Worm (Caenorhabditis elegans) whole organism, young adult: Measurements from ENCODE around the gene kin-9.

Experiments used
- B0035.1 ChIP-seq: sonication (generic microtip); optimal IDR thresholded peaks from 2 replicates; lab custom pipeline; 2016; ENCODE audit warnings: missing genetic modification characterization, mild to moderate bottlenecking, missing compliant biosample characterization, missing genotype, missing genetic modification reagents
- B0336.3 ChIP-seq: fragments of 200-800 bp; sonication (Bioruptor generic); IDR thresholded peaks from 2 replicates; pipeline ENCODE4 v1.3.6; 2022; ENCODE audit warnings: missing genetic modification characterization, missing compliant biosample characterization
- F22D6.2 ChIP-seq: sonication (generic microtip); optimal IDR thresholded peaks from 2 replicates; lab custom pipeline; 2016; ENCODE audit warnings: mild to moderate bottlenecking, missing genetic modification characterization, missing compliant biosample characterization
- F23B12.7 ChIP-seq: sonication (generic microtip); optimal IDR thresholded peaks from 2 replicates; lab custom pipeline; 2017; ENCODE audit warnings: missing genetic modification characterization, mild to moderate bottlenecking, missing compliant biosample characterization, antibody characterized with exemption, moderate library complexity; ENCODE audit not compliant: insufficient read depth
- F39B2.1 ChIP-seq: fragments of 200-800 bp; sonication (Bioruptor generic); IDR thresholded peaks from 2 replicates; pipeline ENCODE4 v1.3.6; 2022; ENCODE audit warnings: missing genetic modification reagents, missing genetic modification characterization, missing compliant biosample characterization
- F52B5.7 ChIP-seq: sonication (generic microtip); optimal IDR thresholded peaks from 2 replicates; lab custom pipeline; 2016; ENCODE audit warnings: mild to moderate bottlenecking, missing genetic modification characterization, missing compliant biosample characterization
- F55B11.4 ChIP-seq: sonication (generic microtip); optimal IDR thresholded peaks from 2 replicates; lab custom pipeline; 2016; ENCODE audit warnings: missing compliant biosample characterization, missing genetic modification characterization, borderline replicate concordance; ENCODE audit not compliant: insufficient read depth
- T26A5.8 ChIP-seq: sonication (generic microtip); optimal IDR thresholded peaks from 2 replicates; lab custom pipeline; 2016; ENCODE audit warnings: missing genetic modification characterization, missing compliant biosample characterization
- Y53G8AR.9 ChIP-seq: fragments of 200-800 bp; sonication (Bioruptor generic); conservative IDR thresholded peaks from 2 replicates; pipeline ENCODE4 v1.3.6; 2022; ENCODE audit warnings: missing genetic modification reagents, missing genetic modification characterization, missing compliant biosample characterization
- Y56A3A.18 ChIP-seq: fragments of 200-800 bp; sonication (Bioruptor generic); IDR thresholded peaks from 2 replicates; pipeline ENCODE4 v1.3.6; 2022; ENCODE audit warnings: missing genetic modification reagents, missing genetic modification characterization, missing compliant biosample characterization
- Y67H2A.10 ChIP-seq: fragments of 200-800 bp; sonication (Bioruptor generic); conservative IDR thresholded peaks from 2 replicates; pipeline ENCODE4 v1.3.6; 2022; ENCODE audit warnings: missing genetic modification reagents, missing genetic modification characterization, missing compliant biosample characterization
- ama-1 ChIP-seq, 3 experiments: fragments of 150-350 bp in 1 of 3; sonication (generic microtip) in 2 of 3; optimal IDR thresholded peaks; 2 replicates each; lab custom pipeline; 2014 to 2018; ENCODE audit warnings: missing biosample characterization in 2 of 3, missing genetic modification characterization in 2 of 3, missing genetic modification reagents in 2 of 3
- atf-7 ChIP-seq: sonication (generic microtip); optimal IDR thresholded peaks from 2 replicates; lab custom pipeline; 2017; ENCODE audit warnings: mild to moderate bottlenecking, missing genetic modification characterization, missing compliant biosample characterization
- attf-3 ChIP-seq: fragments of 200-800 bp; sonication (Bioruptor generic); conservative IDR thresholded peaks from 2 replicates; pipeline ENCODE4 v1.3.6; 2022; ENCODE audit warnings: missing genetic modification reagents, missing genetic modification characterization, missing compliant biosample characterization
- attf-5 ChIP-seq: fragments of 200-800 bp; sonication (Bioruptor generic); optimal IDR thresholded peaks from 2 replicates; lab custom pipeline; 2018; ENCODE audit warnings: mild to moderate bottlenecking, missing genetic modification characterization, missing compliant biosample characterization
- cebp-1 ChIP-seq, 2 experiments: fragments of 200-800 bp in 1 of 2; sonication (Bioruptor generic) in 1 of 2; sonication (generic microtip) in 1 of 2; IDR thresholded peaks in 1 of 2; optimal IDR thresholded peaks in 1 of 2; 2 replicates each; pipeline versions ENCODE4 v1.3.6 to Lab custom; 2017 to 2022; ENCODE audit warnings: missing compliant biosample characterization in 2 of 2, missing genetic modification characterization in 2 of 2, mild to moderate bottlenecking in 1 of 2, missing genetic modification reagents in 1 of 2, moderate library complexity in 1 of 2
- ceh-91 ChIP-seq: fragments of 200-800 bp; sonication (Bioruptor generic); IDR thresholded peaks from 2 replicates; pipeline ENCODE4 v1.3.6; 2022; ENCODE audit warnings: missing genetic modification reagents, missing genetic modification characterization, missing compliant biosample characterization
- chd-7 ChIP-seq: sonication (generic microtip); optimal IDR thresholded peaks from 2 replicates; lab custom pipeline; 2016; ENCODE audit warnings: mild to moderate bottlenecking, missing genetic modification characterization, moderate library complexity, missing compliant biosample characterization
- dox-1 ChIP-seq: fragments of 200-800 bp; sonication (Bioruptor generic); IDR thresholded peaks from 2 replicates; pipeline ENCODE4 v1.3.6; 2022; ENCODE audit warnings: missing genetic modification reagents, missing genetic modification characterization, missing compliant biosample characterization
- dpff-1 ChIP-seq: sonication (generic microtip); optimal IDR thresholded peaks from 2 replicates; lab custom pipeline; 2017; ENCODE audit warnings: mild to moderate bottlenecking, missing genetic modification characterization, missing compliant biosample characterization
- egl-44 ChIP-seq: fragments of 200-800 bp; sonication (Bioruptor generic); IDR thresholded peaks from 2 replicates; pipeline ENCODE4 v1.3.6; 2022; ENCODE audit warnings: missing genetic modification reagents, missing genetic modification characterization, missing compliant biosample characterization
- egrh-3 ChIP-seq: fragments of 200-800 bp; sonication (Bioruptor generic); IDR thresholded peaks from 2 replicates; pipeline ENCODE4 v1.3.6; 2022; ENCODE audit warnings: missing genetic modification reagents, missing genetic modification characterization, missing compliant biosample characterization
- ets-4 ChIP-seq: fragments of 200-800 bp; sonication (Bioruptor generic); optimal IDR thresholded peaks from 2 replicates; lab custom pipeline; 2018; ENCODE audit warnings: mild to moderate bottlenecking, missing genetic modification characterization, missing compliant biosample characterization
- fkh-3 ChIP-seq: sonication (generic microtip); optimal IDR thresholded peaks from 2 replicates; lab custom pipeline; 2016; ENCODE audit warnings: mild to moderate bottlenecking, missing genetic modification characterization, missing compliant biosample characterization
- hlh-26 ChIP-seq: fragments of 200-800 bp; sonication (Bioruptor generic); conservative IDR thresholded peaks from 2 replicates; pipeline ENCODE4 v1.3.6; 2022; ENCODE audit warnings: missing genetic modification reagents, missing genetic modification characterization, missing compliant biosample characterization
- let-607 ChIP-seq, 2 experiments: fragments of 200-800 bp in 1 of 2; sonication (Bioruptor generic) in 1 of 2; sonication (generic microtip) in 1 of 2; optimal IDR thresholded peaks; 2 replicates each; lab custom pipeline; 2016 to 2018; ENCODE audit warnings: mild to moderate bottlenecking in 2 of 2, missing compliant biosample characterization in 2 of 2, missing genetic modification characterization in 2 of 2, moderate library complexity in 2 of 2, missing genotype in 1 of 2
- lin-40 ChIP-seq: sonication (generic microtip); optimal IDR thresholded peaks from 2 replicates; lab custom pipeline; 2016; ENCODE audit warnings: missing genetic modification characterization, mild to moderate bottlenecking, missing compliant biosample characterization, missing genotype, missing genetic modification reagents
- lin-54 ChIP-seq: fragments of 200-800 bp; sonication (Bioruptor generic); optimal IDR thresholded peaks from 2 replicates; lab custom pipeline; 2018; ENCODE audit warnings: mild to moderate bottlenecking, missing genetic modification characterization, missing compliant biosample characterization
- lsy-27 ChIP-seq: sonication (generic microtip); optimal IDR thresholded peaks from 2 replicates; lab custom pipeline; 2017; ENCODE audit warnings: missing genetic modification characterization, mild to moderate bottlenecking, missing compliant biosample characterization, antibody characterized with exemption, missing genotype, borderline replicate concordance; ENCODE audit not compliant: insufficient read depth
- madf-8 ChIP-seq: fragments of 200-800 bp; sonication (Bioruptor generic); conservative IDR thresholded peaks from 2 replicates; pipeline ENCODE4 v1.3.6; 2022; ENCODE audit warnings: missing genetic modification reagents, missing genetic modification characterization, missing compliant biosample characterization
- mxl-1 ChIP-seq: sonication (generic microtip); optimal IDR thresholded peaks from 2 replicates; lab custom pipeline; 2016; ENCODE audit warnings: missing genetic modification characterization, missing compliant biosample characterization
- nfya-2 ChIP-seq: fragments of 200-800 bp; sonication (Bioruptor generic); IDR thresholded peaks from 2 replicates; pipeline ENCODE4 v1.3.6; 2022; ENCODE audit warnings: missing genetic modification reagents, missing genetic modification characterization, missing compliant biosample characterization
- nhr-120 ChIP-seq: fragments of 200-800 bp; sonication (Bioruptor generic); IDR thresholded peaks from 2 replicates; pipeline ENCODE4 v1.3.6; 2022; ENCODE audit warnings: missing genetic modification characterization, missing compliant biosample characterization
- nhr-179 ChIP-seq: sonication (generic microtip); optimal IDR thresholded peaks from 2 replicates; lab custom pipeline; 2016; ENCODE audit warnings: mild to moderate bottlenecking, missing genetic modification characterization, missing compliant biosample characterization
- nhr-27 ChIP-seq: fragments of 200-800 bp; sonication (Bioruptor generic); optimal IDR thresholded peaks from 2 replicates; lab custom pipeline; 2018; ENCODE audit warnings: mild to moderate bottlenecking, missing genetic modification characterization, moderate library complexity, missing compliant biosample characterization
- nhr-80 ChIP-seq: sonication (generic microtip); optimal IDR thresholded peaks from 2 replicates; lab custom pipeline; 2016; ENCODE audit warnings: missing genetic modification characterization, missing compliant biosample characterization
- nhr-90 ChIP-seq: sonication (generic microtip); optimal IDR thresholded peaks from 2 replicates; lab custom pipeline; 2016; ENCODE audit warnings: missing genotype, mild to moderate bottlenecking, missing genetic modification characterization, missing compliant biosample characterization
- rcor-1 ChIP-seq: fragments of 200-800 bp; sonication (Bioruptor generic); IDR thresholded peaks from 2 replicates; pipeline ENCODE4 v1.3.6; 2022; ENCODE audit warnings: missing genetic modification reagents, missing genetic modification characterization, missing compliant biosample characterization
- rpc-1 ChIP-seq, 2 experiments: fragments of 150-350 bp in 1 of 2; sonication (generic microtip) in 1 of 2; optimal IDR thresholded peaks; 2 replicates each; lab custom pipeline; 2014 to 2018; ENCODE audit warnings: missing biosample characterization in 1 of 2, missing genetic modification characterization in 1 of 2, missing genetic modification reagents in 1 of 2, missing genotype in 1 of 2
- snpc-1.3 ChIP-seq: sonication (generic microtip); optimal IDR thresholded peaks from 2 replicates; lab custom pipeline; 2017; ENCODE audit warnings: missing genetic modification characterization, mild to moderate bottlenecking, missing compliant biosample characterization, antibody characterized with exemption, moderate library complexity, missing genotype, missing genetic modification reagents; ENCODE audit not compliant: insufficient read depth
- sptf-2 ChIP-seq: fragments of 200-800 bp; sonication (Bioruptor generic); optimal IDR thresholded peaks from 2 replicates; lab custom pipeline; 2018; ENCODE audit warnings: mild to moderate bottlenecking, missing genetic modification characterization, missing compliant biosample characterization
- unc-62 ChIP-seq: fragments of 150-350 bp; optimal IDR thresholded peaks from 2 replicates; lab custom pipeline; 2014; ENCODE audit warnings: missing biosample characterization, missing genetic modification reagents, missing genetic modification characterization
- zfh-2 ChIP-seq: fragments of 200-800 bp; sonication (Bioruptor generic); conservative IDR thresholded peaks from 2 replicates; pipeline ENCODE4 v1.3.6; 2022; ENCODE audit warnings: missing genetic modification reagents, missing genetic modification characterization, missing compliant biosample characterization

Gene kin-9

ce11 chrX:8470126-8470772 lies 37.8 kb downstream of the kin-9 start, which contains the start of gene mec-10:
Gene mec-10, minus strand, starts transcription at chrX:8470314.
- TF ChIP-seq cebp-1 (GFP tag; IDR thresholded peaks at IDR 0.05; lab: Robert Waterston, UW) (peak; percentile 61; the same call in 1 of the 2 replicates), cebp-1 (tag; optimal IDR thresholded peaks at IDR 0.05; lab: Kevin White, UChicago) (no peak), atf-7 (no peak), egl-44 (GFP tag; lab: Robert Waterston, UW) (no peak), dox-1 (GFP tag; lab: Robert Waterston, UW) (0 out of 2 replicates have a peak, but pooled peaks have one; percentile 16), nhr-80 (peak; percentile 83), Y56A3A.18 (GFP tag; lab: Robert Waterston, UW) (no peak)

ce11 chrX:8473468-8473867 lies 41.0 kb downstream of the kin-9 start:
- TF ChIP-seq lin-40: peak; percentile 5
- TF ChIP-seq egl-44 (GFP tag; lab: Robert Waterston, UW): peak; percentile 55; the same call in 1 of the 2 replicates
- no peak for TF ChIP-seq zfh-2 (GFP tag; lab: Robert Waterston, UW)
- no peak for TF ChIP-seq fkh-3 (tag; lab: Kevin White, UChicago)
- TF ChIP-seq dpff-1 (tag; lab: Kevin White, UChicago): no peak
- no peak for TF ChIP-seq sptf-2 (GFP tag; lab: Kevin White, UChicago)
- peak; percentile 3 for TF ChIP-seq nhr-90
- peak in 1 of 2 experiments; percentile 71 for TF ChIP-seq let-607 (tag; optimal IDR thresholded peaks at IDR 0.05; lab: Kevin White, UChicago)
- TF ChIP-seq F52B5.7 (tag; lab: Kevin White, UChicago): no peak
- TF ChIP-seq nhr-80: peak; percentile 89
- peak; percentile 87 for TF ChIP-seq cebp-1 (GFP tag; IDR thresholded peaks at IDR 0.05; lab: Robert Waterston, UW)
- peak; percentile 87 for TF ChIP-seq cebp-1 (tag; optimal IDR thresholded peaks at IDR 0.05; lab: Kevin White, UChicago)
- peak; percentile 36 for TF ChIP-seq ets-4 (GFP tag; lab: Kevin White, UChicago)
- TF ChIP-seq lin-54 (GFP tag; lab: Kevin White, UChicago): no peak
- no peak for TF ChIP-seq nhr-179 (tag; lab: Kevin White, UChicago)
- TF ChIP-seq atf-7: peak; percentile 51
- no peak for TF ChIP-seq F23B12.7 (tag; lab: Kevin White, UChicago)
- 0 out of 2 replicates have a peak, but pooled peaks have one; percentile 48 for TF ChIP-seq Y53G8AR.9 (GFP tag; lab: Robert Waterston, UW)
- TF ChIP-seq nhr-27 (tag; lab: Kevin White, UChicago): no peak
- TF ChIP-seq B0035.1 (tag; lab: Kevin White, UChicago): no peak
- no peak for TF ChIP-seq attf-3
- TF ChIP-seq unc-62 (GFP tag; lab: Kevin White, UChicago): peak; percentile 20
- TF ChIP-seq madf-8 (GFP tag; lab: Robert Waterston, UW): no peak
- TF ChIP-seq egrh-3 (GFP tag; lab: Robert Waterston, UW): no peak
- 0 out of 2 replicates have a peak, but pooled peaks have one; percentile 37 for TF ChIP-seq B0336.3 (GFP tag; lab: Robert Waterston, UW)
- TF ChIP-seq nhr-120 (GFP tag; lab: Robert Waterston, UW): no peak
- TF ChIP-seq chd-7 (tag; lab: Kevin White, UChicago): no peak
- no peak for TF ChIP-seq F39B2.1 (GFP tag; lab: Robert Waterston, UW)
- TF ChIP-seq F22D6.2 (tag; lab: Kevin White, UChicago): no peak
- TF ChIP-seq attf-5 (GFP tag; lab: Kevin White, UChicago): no peak

DNA sequence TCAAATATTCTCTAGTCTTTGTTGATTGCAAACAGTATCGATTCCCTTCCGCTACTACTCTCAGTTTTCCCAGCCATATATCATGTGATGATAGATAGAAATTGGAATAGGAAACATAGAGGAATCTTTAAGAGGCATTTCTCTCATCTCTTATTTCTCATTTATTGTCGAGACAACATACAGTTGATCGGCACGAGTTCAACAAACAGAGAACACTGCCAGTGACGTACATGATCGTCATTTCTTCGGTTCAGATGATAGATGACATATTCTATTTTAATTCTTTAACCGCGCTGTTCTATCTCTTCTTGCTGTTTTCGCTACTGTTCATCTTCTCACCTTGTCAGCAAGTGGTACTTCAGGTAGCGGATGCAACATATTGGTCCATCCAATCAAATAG lies 42.7 kb downstream of the kin-9 start:
- TF ChIP-seq F55B11.4 (tag; lab: Kevin White, UChicago) (no peak), mxl-1 (tag; lab: Kevin White, UChicago) (no peak), lsy-27 (no peak), ceh-91 (no peak), snpc-1.3 (tag; lab: Kevin White, UChicago) (no peak), nfya-2 (no peak), hlh-26 (no peak), ama-1 (optimal IDR thresholded peaks at IDR 0.05; lab: Kevin White, UChicago) (no peak), ama-1 (GFP tag; optimal IDR thresholded peaks at IDR 0.05; lab: Kevin White, UChicago) (no peak), rpc-1 (optimal IDR thresholded peaks at IDR 0.05; lab: Kevin White, UChicago) (no peak), rpc-1 (tag; optimal IDR thresholded peaks at IDR 0.05; lab: Kevin White, UChicago) (no peak), T26A5.8 (tag; lab: Kevin White, UChicago) (no peak), rcor-1 (GFP tag; lab: Robert Waterston, UW) (no peak), Y67H2A.10 (GFP tag; lab: Robert Waterston, UW) (no peak)
